Fruit fly (Drosophila melanogaster) whole organism, adult: Measurements from ENCODE around the gene CG42232.
A peak's percentile ranks its signal among the peaks of the same experiment; 100 is the strongest.

Experiments
- CG11617 ChIP-seq: fragments of 200-800 bp; sonication (Bioruptor generic); optimal IDR thresholded peaks from 2 replicates; lab custom pipeline; 2017; ENCODE audit warnings: mild to moderate bottlenecking, missing biosample characterization, missing genetic modification reagents, missing genetic modification characterization
- CG12768 ChIP-seq: fragments of 200-800 bp; sonication (Bioruptor generic); optimal IDR thresholded peaks from 2 replicates; lab custom pipeline; 2017; ENCODE audit warnings: missing biosample characterization, missing genetic modification characterization, mild to moderate bottlenecking, moderate library complexity, missing genetic modification reagents
- CG1620 ChIP-seq: fragments of 200-800 bp; sonication (Bioruptor generic); optimal IDR thresholded peaks from 2 replicates; lab custom pipeline; 2016; ENCODE audit warnings: missing biosample characterization, missing genetic modification characterization
- CG33017 ChIP-seq: fragments of 200-800 bp; sonication (Bioruptor generic); optimal IDR thresholded peaks from 2 replicates; lab custom pipeline; 2018; ENCODE audit warnings: missing biosample characterization, mild to moderate bottlenecking, missing genetic modification characterization, moderate library complexity
- CG5204 ChIP-seq: fragments of 200-800 bp; sonication (Bioruptor generic); optimal IDR thresholded peaks from 2 replicates; lab custom pipeline; 2016; ENCODE audit warnings: missing biosample characterization, missing genetic modification characterization
- CG7045 ChIP-seq: fragments of 200-800 bp; sonication (Bioruptor generic); optimal IDR thresholded peaks from 2 replicates; lab custom pipeline; 2017; ENCODE audit warnings: missing biosample characterization, mild to moderate bottlenecking, missing genetic modification characterization
- Crg-1 ChIP-seq: fragments of 200-800 bp; sonication (Bioruptor generic); optimal IDR thresholded peaks from 2 replicates; lab custom pipeline; 2016; ENCODE audit warnings: missing biosample characterization, missing genetic modification characterization
- bab1 ChIP-seq: fragments of 200-800 bp; sonication (Bioruptor generic); optimal IDR thresholded peaks from 3 replicates; lab custom pipeline; 2019; ENCODE audit warnings: missing biosample characterization, mild to moderate bottlenecking, missing genetic modification characterization, moderate library complexity
- cic ChIP-seq: fragments of 200-800 bp; sonication (Bioruptor generic); optimal IDR thresholded peaks from 2 replicates; lab custom pipeline; 2017; ENCODE audit warnings: missing biosample characterization, mild to moderate bottlenecking, missing genetic modification characterization, moderate library complexity
- cnc ChIP-seq, 2 experiments: fragments of >200 bp; optimal IDR thresholded peaks; 2 replicates each; lab custom pipeline; 2017
- kay ChIP-seq: fragments of 200-800 bp; sonication (Bioruptor generic); peaks from one replicate; lab custom pipeline; 2016; ENCODE audit warnings: missing biosample characterization, missing genetic modification characterization, borderline replicate concordance
- ovo ChIP-seq: fragments of 200-800 bp; sonication (Bioruptor generic); optimal IDR thresholded peaks from 2 replicates; lab custom pipeline; 2016; ENCODE audit warnings: missing biosample characterization, missing genetic modification characterization
- toe ChIP-seq: fragments of 200-800 bp; sonication (Bioruptor generic); optimal IDR thresholded peaks from 2 replicates; lab custom pipeline; 2016; ENCODE audit warnings: missing biosample characterization, missing genetic modification characterization

DNA sequence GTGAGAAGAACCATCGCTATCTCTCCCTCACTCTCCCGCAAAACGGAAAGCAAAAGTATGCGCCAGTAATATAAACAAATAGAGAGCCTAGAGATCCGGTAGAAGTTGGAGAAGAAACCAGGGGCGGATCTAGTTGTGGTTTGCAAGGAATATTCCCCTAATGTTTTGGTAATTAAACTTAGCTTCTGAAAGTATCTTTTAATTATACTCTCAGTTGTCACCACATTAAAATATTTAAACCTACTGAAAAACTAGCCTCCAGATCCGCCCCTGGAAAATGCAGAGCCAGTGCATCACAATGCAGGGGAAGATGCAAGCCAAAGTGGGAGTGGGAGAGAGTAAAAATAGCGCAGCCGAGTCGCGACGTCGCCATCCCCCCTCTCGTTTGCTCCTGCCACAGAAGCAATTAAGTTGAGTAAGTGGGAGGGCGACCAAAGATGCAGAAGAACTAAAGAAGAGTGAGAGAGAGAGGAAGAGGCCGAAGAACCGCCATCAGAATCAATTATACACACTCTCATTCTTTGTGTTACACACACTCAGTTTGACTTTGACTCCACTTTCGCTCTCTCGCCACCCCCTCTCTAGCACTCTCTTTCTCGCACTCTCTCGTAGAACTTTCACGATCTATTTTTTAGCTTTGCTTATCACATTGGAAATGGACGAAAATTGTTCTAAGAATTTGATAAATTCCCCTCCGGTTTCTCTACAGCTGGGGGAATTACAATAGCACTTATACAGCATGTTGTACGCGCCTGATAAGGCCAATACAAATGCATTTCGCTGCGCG is 20.1 kb downstream of the CG42232 start:
- TF ChIP-seq Crg-1 (GFP tag; lab: Kevin White, UChicago) (peak; percentile 86), CG5204 (GFP tag; lab: Kevin White, UChicago) (peak; percentile 92), CG12768 (GFP tag; lab: Kevin White, UChicago) (peak; percentile 90), CG1620 (peak; percentile 92), CG7045 (GFP tag; lab: Kevin White, UChicago) (peak; percentile 92), ovo (GFP tag; lab: Kevin White, UChicago) (peak; percentile 41), toe (GFP tag; lab: Kevin White, UChicago) (peak; percentile 90), cic (GFP tag; lab: Kevin White, UChicago) (peak; percentile 66), cnc (optimal IDR thresholded peaks at IDR 0.05; lab: Kevin White, UChicago) (no peak), CG11617 (GFP tag; lab: Kevin White, UChicago) (peak; percentile 83), kay (peak; percentile 95), bab1 (GFP tag; lab: Kevin White, UChicago) (peak; percentile 94), CG33017 (tag; lab: Kevin White, UChicago) (peak; percentile 96)
